Worm (Caenorhabditis elegans) whole organism, L1 larva: ENCODE data around the gene unc-23.

Experiments used
- C04F5.9 ChIP-seq: sonication (generic microtip); optimal IDR thresholded peaks from 2 replicates; lab custom pipeline; 2016; ENCODE audit warnings: missing genetic modification characterization, missing compliant biosample characterization
- C16A3.4 ChIP-seq: fragments of 150-350 bp; optimal IDR thresholded peaks from 2 replicates; lab custom pipeline; 2014; ENCODE audit warnings: missing biosample characterization, missing genetic modification characterization
- F16B12.6 ChIP-seq: fragments of 150-350 bp; optimal IDR thresholded peaks from 2 replicates; lab custom pipeline; 2014; ENCODE audit warnings: missing biosample characterization, missing genetic modification characterization
- Y116A8C.19 ChIP-seq: sonication (generic microtip); optimal IDR thresholded peaks from 2 replicates; lab custom pipeline; 2016; ENCODE audit warnings: missing compliant biosample characterization, missing genetic modification characterization, borderline replicate concordance
- aly-2 ChIP-seq: fragments of 150-350 bp; optimal IDR thresholded peaks from 2 replicates; lab custom pipeline; 2014; ENCODE audit warnings: missing biosample characterization, missing genetic modification characterization
- ama-1 ChIP-seq: fragments of 150-350 bp; optimal IDR thresholded peaks from 2 replicates; lab custom pipeline; 2014
- ceh-63 ChIP-seq: fragments of 200-800 bp; sonication (Bioruptor generic); optimal IDR thresholded peaks from 2 replicates; lab custom pipeline; 2018; ENCODE audit warnings: mild to moderate bottlenecking, missing genetic modification characterization, missing compliant biosample characterization
- ceh-8 ChIP-seq: fragments of 200-800 bp; sonication (Bioruptor generic); optimal IDR thresholded peaks from 2 replicates; lab custom pipeline; 2018; ENCODE audit warnings: mild to moderate bottlenecking, missing genetic modification characterization, moderate library complexity, missing compliant biosample characterization
- ceh-82 ChIP-seq, 3 experiments: fragments of 150-350 bp in 1 of 3; sonication (generic microtip) in 2 of 3; optimal IDR thresholded peaks; 2 replicates each; lab custom pipeline; 2014 to 2017; ENCODE audit warnings: missing biosample characterization in 3 of 3, missing genetic modification characterization in 3 of 3
- dsc-1 ChIP-seq: sonication (generic microtip); optimal IDR thresholded peaks from 2 replicates; lab custom pipeline; 2016; ENCODE audit warnings: mild to moderate bottlenecking, missing genetic modification characterization, missing compliant biosample characterization
- efl-1 ChIP-seq, 4 experiments: fragments of 150-350 bp; optimal IDR thresholded peaks in 3 of 4; peaks in 1 of 4; 1 replicate in 1 of 4; 2 replicates in 3 of 4; lab custom pipeline; 2014; ENCODE audit warnings: missing biosample characterization in 2 of 4, missing genetic modification characterization in 2 of 4, missing genetic modification reagents in 2 of 4
- efl-3 ChIP-seq: fragments of 200-800 bp; sonication (Bioruptor generic); optimal IDR thresholded peaks from 2 replicates; lab custom pipeline; 2018; ENCODE audit warnings: mild to moderate bottlenecking, missing genetic modification characterization, missing compliant biosample characterization
- egl-27 ChIP-seq, 2 experiments: fragments of 150-350 bp in 1 of 2; sonication (generic microtip); optimal IDR thresholded peaks; 3 replicates each; lab custom pipeline; 2017 to 2018; ENCODE audit warnings: missing biosample characterization in 2 of 2, missing genetic modification characterization in 2 of 2, missing genetic modification reagents in 2 of 2
- ets-5 ChIP-seq: fragments of 200-800 bp; sonication (Bioruptor generic); IDR thresholded peaks from 2 replicates; pipeline ENCODE4 v1.3.6; 2022; ENCODE audit warnings: missing genetic modification characterization, missing compliant biosample characterization
- fkh-10 ChIP-seq: sonication (generic microtip); optimal IDR thresholded peaks from 2 replicates; lab custom pipeline; 2017; ENCODE audit warnings: missing biosample characterization, missing genetic modification reagents, missing genetic modification characterization
- fos-1 ChIP-seq: fragments of 150-350 bp; optimal IDR thresholded peaks from 2 replicates; lab custom pipeline; 2014; ENCODE audit warnings: missing biosample characterization, missing genetic modification characterization
- grh-1 ChIP-seq: fragments of 200-800 bp; sonication (Bioruptor generic); IDR thresholded peaks from 2 replicates; pipeline ENCODE4 v1.3.6; 2022; ENCODE audit warnings: missing genetic modification reagents, missing genetic modification characterization, missing compliant biosample characterization
- isw-1 ChIP-seq: fragments of 200-800 bp; sonication (Bioruptor generic); IDR thresholded peaks from 2 replicates; pipeline ENCODE4 v1.3.6; 2022; ENCODE audit warnings: missing genetic modification characterization, missing compliant biosample characterization
- jun-1 ChIP-seq: fragments of 150-350 bp; optimal IDR thresholded peaks from 2 replicates; lab custom pipeline; 2014; ENCODE audit warnings: missing biosample characterization, missing genetic modification reagents, missing genetic modification characterization
- lin-14 ChIP-seq: fragments of 200-800 bp; sonication (Bioruptor generic); optimal IDR thresholded peaks from 2 replicates; lab custom pipeline; 2018; ENCODE audit warnings: mild to moderate bottlenecking, missing genetic modification characterization, moderate library complexity, missing compliant biosample characterization
- lin-15B ChIP-seq: fragments of 150-350 bp; sonication (generic microtip); optimal IDR thresholded peaks from 3 replicates; lab custom pipeline; 2014; ENCODE audit warnings: missing biosample characterization, missing genetic modification characterization
- lin-35 ChIP-seq, 2 experiments: fragments of 150-350 bp; optimal IDR thresholded peaks; 2 replicates each; lab custom pipeline; 2014; ENCODE audit warnings: missing biosample characterization in 2 of 2, missing genetic modification characterization in 2 of 2, missing genetic modification reagents in 2 of 2
- lin-39 ChIP-seq: fragments of 150-350 bp; optimal IDR thresholded peaks from 2 replicates; lab custom pipeline; 2014; ENCODE audit warnings: missing biosample characterization, missing genetic modification reagents, missing genetic modification characterization
- lir-3 ChIP-seq: sonication (generic microtip); optimal IDR thresholded peaks from 2 replicates; lab custom pipeline; 2016; ENCODE audit warnings: mild to moderate bottlenecking, missing genetic modification characterization, moderate library complexity, missing compliant biosample characterization; ENCODE audit not compliant: poor library complexity
- mdl-1 ChIP-seq, 2 experiments: fragments of 150-350 bp; optimal IDR thresholded peaks; 2 replicates each; lab custom pipeline; 2014 to 2017; ENCODE audit warnings: missing biosample characterization in 2 of 2, missing genetic modification characterization in 2 of 2, inconsistent platforms in 1 of 2
- nhr-20 ChIP-seq: sonication (generic microtip); optimal IDR thresholded peaks from 2 replicates; lab custom pipeline; 2016; ENCODE audit warnings: mild to moderate bottlenecking, missing genetic modification characterization, missing compliant biosample characterization
- nhr-237 ChIP-seq: fragments of 150-350 bp; optimal IDR thresholded peaks from 2 replicates; lab custom pipeline; 2014; ENCODE audit warnings: missing biosample characterization, missing genetic modification characterization
- nhr-71 ChIP-seq: sonication (generic microtip); optimal IDR thresholded peaks from 2 replicates; lab custom pipeline; 2016; ENCODE audit warnings: mild to moderate bottlenecking, missing genetic modification characterization, moderate library complexity, missing compliant biosample characterization
- nhr-76 ChIP-seq: sonication (generic microtip); optimal IDR thresholded peaks from 2 replicates; lab custom pipeline; 2017; ENCODE audit warnings: missing biosample characterization, missing genetic modification characterization
- nhr-77 ChIP-seq: fragments of 150-350 bp; optimal IDR thresholded peaks from 2 replicates; lab custom pipeline; 2014; ENCODE audit warnings: missing biosample characterization, missing genetic modification characterization
- nhr-85 ChIP-seq: sonication (generic microtip); peaks from one replicate; lab custom pipeline; 2016; ENCODE audit warnings: missing genetic modification characterization, inconsistent platforms, missing compliant biosample characterization
- pax-3 ChIP-seq: fragments of 200-800 bp; sonication (Bioruptor generic); optimal IDR thresholded peaks from 2 replicates; lab custom pipeline; 2018; ENCODE audit warnings: mild to moderate bottlenecking, missing genetic modification characterization, moderate library complexity, missing compliant biosample characterization
- rnt-1 ChIP-seq: sonication (generic microtip); optimal IDR thresholded peaks from 2 replicates; lab custom pipeline; 2016; ENCODE audit warnings: mild to moderate bottlenecking, missing genetic modification characterization, moderate library complexity, missing compliant biosample characterization
- snpc-4 ChIP-seq: fragments of 150-350 bp; optimal IDR thresholded peaks from 2 replicates; lab custom pipeline; 2014; ENCODE audit warnings: missing biosample characterization, missing genetic modification characterization
- snu-23 ChIP-seq: sonication (generic microtip); optimal IDR thresholded peaks from 2 replicates; lab custom pipeline; 2016; ENCODE audit warnings: missing genetic modification characterization, missing compliant biosample characterization
- unc-130 ChIP-seq: fragments of 150-350 bp; optimal IDR thresholded peaks from 2 replicates; lab custom pipeline; 2017; ENCODE audit warnings: missing biosample characterization, missing genetic modification characterization, inconsistent platforms
- unc-30 ChIP-seq: sonication (generic microtip); optimal IDR thresholded peaks from 2 replicates; lab custom pipeline; 2017; ENCODE audit warnings: missing biosample characterization, missing genetic modification characterization
- unc-62 ChIP-seq: fragments of 150-350 bp; optimal IDR thresholded peaks from 2 replicates; lab custom pipeline; 2014; ENCODE audit warnings: missing biosample characterization, missing genetic modification reagents, missing genetic modification characterization
- unc-98 ChIP-seq: fragments of 200-800 bp; sonication (Bioruptor generic); IDR thresholded peaks from 2 replicates; pipeline ENCODE4 v1.3.6; 2022; ENCODE audit warnings: missing genetic modification characterization, missing compliant biosample characterization
- vab-15 ChIP-seq: sonication (generic microtip); optimal IDR thresholded peaks from 2 replicates; lab custom pipeline; 2017; ENCODE audit warnings: missing genotype, mild to moderate bottlenecking, missing genetic modification characterization, missing compliant biosample characterization
- xbp-1 ChIP-seq: sonication (generic microtip); optimal IDR thresholded peaks from 2 replicates; lab custom pipeline; 2016; ENCODE audit warnings: missing genetic modification characterization, missing compliant biosample characterization
- zip-4 ChIP-seq: fragments of 200-800 bp; sonication (Bioruptor generic); optimal IDR thresholded peaks from 2 replicates; lab custom pipeline; 2018; ENCODE audit warnings: mild to moderate bottlenecking, missing genetic modification characterization, moderate library complexity, missing compliant biosample characterization
- ztf-4 ChIP-seq: fragments of 150-350 bp; optimal IDR thresholded peaks from 2 replicates; lab custom pipeline; 2014; ENCODE audit warnings: missing biosample characterization, missing genetic modification characterization

The unc-23 gene

ce11 chrV:8922781-8923180, 13.4 kb upstream of the unc-23 start, which contains the start of gene ttr-47 (continued):
- TF ChIP-seq vab-15 (tag; lab: Kevin White, UChicago) (no peak), ets-5 (GFP tag; lab: Robert Waterston, UW) (no peak), dsc-1 (no peak), nhr-85 (tag; lab: Kevin White, UChicago) (peak; percentile 52), nhr-20 (tag; lab: Kevin White, UChicago) (no peak), isw-1 (GFP tag; lab: Robert Waterston, UW) (no peak), unc-62 (no peak), lin-14 (peak; percentile 73), lin-35 (GFP tag; optimal IDR thresholded peaks at IDR 0.05; lab: Kevin White, UChicago) (no peak), zip-4 (no peak), rnt-1 (tag; lab: Kevin White, UChicago) (peak; percentile 19), ceh-63 (GFP tag; lab: Kevin White, UChicago) (no peak), lin-39 (tag; lab: Kevin White, UChicago) (no peak), lir-3 (no peak), C16A3.4 (tag; lab: Kevin White, UChicago) (no peak), unc-130 (tag; lab: Kevin White, UChicago) (no peak), unc-98 (GFP tag; lab: Robert Waterston, UW) (no peak), unc-30 (tag; lab: Kevin White, UChicago) (no peak), mdl-1 (tag; optimal IDR thresholded peaks at IDR 0.05; lab: Kevin White, UChicago) (no peak), ceh-82 (tag; optimal IDR thresholded peaks at IDR 0.05; lab: Kevin White, UChicago) (no peak), snu-23 (GFP tag; lab: Kevin White, UChicago) (peak; percentile 16), pax-3 (tag; lab: Kevin White, UChicago) (no peak), Y116A8C.19 (tag; lab: Kevin White, UChicago) (no peak), aly-2 (tag; lab: Kevin White, UChicago) (no peak), nhr-77 (tag; lab: Kevin White, UChicago) (no peak), efl-1 (optimal IDR thresholded peaks at IDR 0.05; lab: Kevin White, UChicago) (no peak), efl-1 (GFP tag; optimal IDR thresholded peaks at IDR 0.05 in 1 of 2; lab: Kevin White, UChicago) (no peak), egl-27 (tag; optimal IDR thresholded peaks at IDR 0.05; lab: Kevin White, UChicago) (no peak), C04F5.9 (tag; lab: Kevin White, UChicago) (no peak), fos-1 (tag; lab: Kevin White, UChicago) (no peak), fkh-10 (GFP tag; lab: Kevin White, UChicago) (no peak), grh-1 (GFP tag; lab: Robert Waterston, UW) (no peak), xbp-1 (tag; lab: Kevin White, UChicago) (no peak), lin-15B (tag; lab: Kevin White, UChicago) (no peak), nhr-71 (tag; lab: Kevin White, UChicago) (peak; percentile 36), nhr-76 (tag; lab: Kevin White, UChicago) (no peak)

ce11 chrV:8923976-8924375, 12.2 kb upstream of the unc-23 start:
- TF ChIP-seq nhr-85 (tag; lab: Kevin White, UChicago), result peak; percentile 22

- TF ChIP-seq unc-98 (GFP tag; lab: Robert Waterston, UW), result no peak
- no peak for TF ChIP-seq jun-1 (tag; lab: Kevin White, UChicago)
- TF ChIP-seq snpc-4 (tag; lab: Kevin White, UChicago), result no peak
- no peak for TF ChIP-seq nhr-237 (tag; lab: Kevin White, UChicago)
- no peak for TF ChIP-seq ets-5 (GFP tag; lab: Robert Waterston, UW)
- no peak for TF ChIP-seq unc-62
- no peak for TF ChIP-seq lin-14
- no peak for TF ChIP-seq F16B12.6 (tag; lab: Kevin White, UChicago)
- no peak for TF ChIP-seq Y116A8C.19 (tag; lab: Kevin White, UChicago)
- no peak for TF ChIP-seq ceh-8
- TF ChIP-seq fos-1 (tag; lab: Kevin White, UChicago), result no peak
- TF ChIP-seq lir-3, result no peak
- TF ChIP-seq C16A3.4 (tag; lab: Kevin White, UChicago), result no peak
- TF ChIP-seq ama-1 (lab: Kevin White, UChicago), result no peak
- no peak for TF ChIP-seq pax-3 (tag; lab: Kevin White, UChicago)
- no peak for TF ChIP-seq ztf-4
- no peak for TF ChIP-seq efl-1 (optimal IDR thresholded peaks at IDR 0.05; lab: Kevin White, UChicago)
- no peak for TF ChIP-seq efl-1 (GFP tag; optimal IDR thresholded peaks at IDR 0.05 in 1 of 2; lab: Kevin White, UChicago)
- TF ChIP-seq efl-3 (GFP tag; lab: Kevin White, UChicago), result no peak
These were observed 8.4 kb upstream of the unc-23 start for ce11 chrV:8927715-8928114.
